Comparison of ENCODE assay signal across 1 worm cellular context in the genomic region with DNA sequence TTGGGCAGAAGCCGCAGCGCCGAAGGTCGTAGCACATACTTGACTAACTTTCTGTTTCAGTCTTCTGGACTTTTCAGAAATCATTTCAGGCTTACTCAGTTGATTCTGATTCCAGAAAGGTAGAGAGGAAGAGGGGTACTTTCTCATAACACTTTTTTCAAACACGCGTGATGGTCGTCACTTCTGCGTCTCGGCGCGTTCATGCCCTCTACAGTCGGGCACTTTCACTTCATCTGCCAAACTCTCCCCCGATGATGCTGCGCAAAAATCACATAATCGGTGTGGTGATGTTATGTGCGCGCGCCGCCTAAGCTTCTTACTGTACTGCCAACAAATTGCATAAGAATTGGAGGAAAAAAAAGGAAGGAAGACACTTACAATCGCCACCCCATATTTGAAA.
TF ChIP-seq lines count a peak whose summit lies in the region.

No protein-coding gene starts in this region.

TF ChIP-seq in whole organism, L2 larva, 48 proteins besides CTCF, POLR2A, EP300 and RAD21 (continued from another document):
- no peak for TF ChIP-seq sma-3 (GFP tag; optimal IDR thresholded peaks at IDR 0.05; lab: Kevin White, UChicago)
- TF ChIP-seq blmp-1 (tag; optimal IDR thresholded peaks at IDR 0.05; lab: Kevin White, UChicago; ENCODE audit: insufficient read depth): peak; percentile 50
- TF ChIP-seq unc-62 (GFP tag; optimal IDR thresholded peaks at IDR 0.05; lab: Kevin White, UChicago): no peak
